Fruit fly (Drosophila melanogaster) whole organism, embryonic: ENCODE measurements around the gene HipHop.

Experiments used
- ATbp ChIP-seq: fragments of 200-800 bp; sonication (Bioruptor generic); optimal IDR thresholded peaks from 2 replicates; lab custom pipeline; 2017; ENCODE audit warnings: missing biosample characterization, mild to moderate bottlenecking, missing genetic modification characterization, missing genetic modification reagents
- Bgb ChIP-seq: fragments of 200-800 bp; sonication (Bioruptor generic); IDR thresholded peaks from 2 replicates; pipeline ENCODE4 v1.3.6; 2022; ENCODE audit warnings: missing biosample characterization, missing genetic modification characterization; ENCODE audit not compliant: partially characterized antibody
- CG10366 ChIP-seq: fragments of 200-800 bp; sonication (Bioruptor generic); IDR thresholded peaks from 2 replicates; pipeline ENCODE4 v1.3.6; 2022; ENCODE audit warnings: missing biosample characterization, missing genetic modification characterization
- CG10431 ChIP-seq: fragments of 200-800 bp; sonication (Bioruptor generic); optimal IDR thresholded peaks from 3 replicates; lab custom pipeline; 2018; ENCODE audit warnings: missing biosample characterization, mild to moderate bottlenecking, missing genetic modification characterization
- CG10959 ChIP-seq: fragments of 200-800 bp; sonication (Bioruptor generic); IDR thresholded peaks from 2 replicates; pipeline ENCODE4 v1.3.6; 2022; ENCODE audit warnings: missing biosample characterization, missing genetic modification characterization
- CG15269 ChIP-seq: fragments of 200-800 bp; sonication (Bioruptor generic); optimal IDR thresholded peaks from 2 replicates; lab custom pipeline; 2018; ENCODE audit warnings: missing biosample characterization, mild to moderate bottlenecking, missing genetic modification characterization, moderate library complexity
- CG1603 ChIP-seq: fragments of 200-800 bp; sonication (Bioruptor generic); optimal IDR thresholded peaks from 2 replicates; lab custom pipeline; 2019; ENCODE audit warnings: missing biosample characterization, mild to moderate bottlenecking, missing genetic modification characterization, moderate library complexity
- CG17186 ChIP-seq: fragments of 200-800 bp; sonication (Bioruptor generic); optimal IDR thresholded peaks from 3 replicates; lab custom pipeline; 2017; ENCODE audit warnings: missing biosample characterization, missing genetic modification reagents, missing genetic modification characterization
- CG17385 ChIP-seq: fragments of 200-800 bp; sonication (Bioruptor generic); optimal IDR thresholded peaks from 3 replicates; lab custom pipeline; 2018; ENCODE audit warnings: missing biosample characterization, mild to moderate bottlenecking, missing genetic modification characterization
- CG17568 ChIP-seq: fragments of 200-800 bp; sonication (Bioruptor generic); optimal IDR thresholded peaks from 2 replicates; lab custom pipeline; 2018; ENCODE audit warnings: missing biosample characterization, mild to moderate bottlenecking, missing genetic modification characterization, moderate library complexity
- CG1792 ChIP-seq: fragments of 200-800 bp; sonication (Bioruptor generic); optimal IDR thresholded peaks from 2 replicates; lab custom pipeline; 2016; ENCODE audit warnings: missing biosample characterization, missing genetic modification characterization
- CG31365 ChIP-seq: fragments of 200-800 bp; sonication (Bioruptor generic); optimal IDR thresholded peaks from 2 replicates; lab custom pipeline; 2018; ENCODE audit warnings: missing biosample characterization, mild to moderate bottlenecking, missing genetic modification characterization
- CG32772 ChIP-seq: fragments of 200-800 bp; sonication (Bioruptor generic); IDR thresholded peaks from 2 replicates; pipeline ENCODE4 v1.3.6; 2022; ENCODE audit warnings: missing biosample characterization, missing genetic modification characterization
- CG42726 ChIP-seq: fragments of 200-800 bp; sonication (Bioruptor generic); IDR thresholded peaks from 2 replicates; pipeline ENCODE4 v1.3.6; 2022; ENCODE audit warnings: missing biosample characterization, missing genetic modification characterization; ENCODE audit not compliant: partially characterized antibody
- CG4617 ChIP-seq: fragments of 200-800 bp; sonication (Bioruptor generic); optimal IDR thresholded peaks from 3 replicates; lab custom pipeline; 2016; ENCODE audit warnings: missing biosample characterization, missing genetic modification characterization, borderline replicate concordance
- CG4707 ChIP-seq: fragments of 200-800 bp; sonication (Bioruptor generic); optimal IDR thresholded peaks from 2 replicates; lab custom pipeline; 2018; ENCODE audit warnings: missing biosample characterization, mild to moderate bottlenecking, missing genetic modification characterization, moderate library complexity
- CG6175 ChIP-seq: fragments of 200-800 bp; sonication (Bioruptor generic); IDR thresholded peaks from 3 replicates; pipeline ENCODE4 v1.3.6; 2022; ENCODE audit warnings: missing biosample characterization, missing genetic modification characterization
- CG7357 ChIP-seq: fragments of 200-800 bp; sonication (Bioruptor generic); IDR thresholded peaks from 3 replicates; pipeline ENCODE4 v1.3.6; 2022; ENCODE audit warnings: missing biosample characterization, missing genetic modification characterization
- CG8290 ChIP-seq, 3 experiments: fragments of 200-800 bp; sonication (Bioruptor generic); optimal IDR thresholded peaks; 2 replicates each; lab custom pipeline; 2016 to 2019; ENCODE audit warnings: missing biosample characterization in 3 of 3, missing genetic modification characterization in 3 of 3, mild to moderate bottlenecking in 2 of 3, moderate library complexity in 1 of 3
- CG8924 ChIP-seq: fragments of 200-800 bp; optimal IDR thresholded peaks from 3 replicates; lab custom pipeline; 2019; ENCODE audit warnings: missing biosample characterization, mild to moderate bottlenecking, missing genetic modification characterization, moderate library complexity
- CG9817 ChIP-seq: fragments of 200-800 bp; sonication (Bioruptor generic); optimal IDR thresholded peaks from 2 replicates; lab custom pipeline; 2018; ENCODE audit warnings: missing biosample characterization, mild to moderate bottlenecking, missing genetic modification characterization, moderate library complexity
- CkIIα-i1 ChIP-seq: fragments of 200-800 bp; sonication (Bioruptor generic); IDR thresholded peaks from 2 replicates; pipeline ENCODE4 v1.3.6; 2022; ENCODE audit warnings: missing biosample characterization, missing genetic modification characterization
- CoRest ChIP-seq: fragments of 200-800 bp; sonication (Bioruptor generic); optimal IDR thresholded peaks from 3 replicates; lab custom pipeline; 2018; ENCODE audit warnings: missing biosample characterization, mild to moderate bottlenecking, missing genetic modification characterization, moderate library complexity
- Dfd ChIP-seq, 2 experiments: fragments of >200 bp; optimal IDR thresholded peaks; 2 replicates each; lab custom pipeline; 2017; ENCODE audit warnings: missing biosample characterization in 2 of 2, missing genetic modification characterization in 2 of 2
- Doc3 ChIP-seq: fragments of 200-800 bp; sonication (Bioruptor generic); IDR thresholded peaks from 3 replicates; pipeline ENCODE4 v1.3.6; 2022; ENCODE audit warnings: missing biosample characterization, missing genetic modification characterization; ENCODE audit not compliant: partially characterized antibody
- Hmx ChIP-seq: fragments of 200-800 bp; sonication (Bioruptor generic); optimal IDR thresholded peaks from 2 replicates; lab custom pipeline; 2016; ENCODE audit warnings: missing biosample characterization, missing genetic modification characterization
- Hr3 ChIP-seq: fragments of 200-800 bp; sonication (Bioruptor generic); optimal IDR thresholded peaks from 3 replicates; lab custom pipeline; 2016; ENCODE audit warnings: missing biosample characterization, missing genetic modification characterization
- Hr51 ChIP-seq, 2 experiments: fragments of 200-800 bp; sonication (Bioruptor generic); optimal IDR thresholded peaks; 2 replicates in 1 of 2; 3 replicates in 1 of 2; lab custom pipeline; 2016 to 2018; ENCODE audit warnings: missing biosample characterization in 2 of 2, missing genetic modification characterization in 2 of 2, mild to moderate bottlenecking in 1 of 2, moderate library complexity in 1 of 2
- Hr78 ChIP-seq, 2 experiments: fragments of 200-800 bp in 1 of 2; fragments of >200 bp in 1 of 2; sonication (Bioruptor generic) in 1 of 2; optimal IDR thresholded peaks; 2 replicates each; lab custom pipeline; 2017 to 2019; ENCODE audit warnings: missing biosample characterization in 2 of 2, missing genetic modification characterization in 2 of 2, mild to moderate bottlenecking in 1 of 2, moderate library complexity in 1 of 2
- NfI ChIP-seq: fragments of 200-800 bp; sonication (Bioruptor generic); optimal IDR thresholded peaks from 3 replicates; lab custom pipeline; 2018; ENCODE audit warnings: missing biosample characterization, mild to moderate bottlenecking, missing genetic modification characterization, moderate library complexity
- Sox100B ChIP-seq: fragments of 200-800 bp; sonication (Bioruptor generic); optimal IDR thresholded peaks from 3 replicates; lab custom pipeline; 2018; ENCODE audit warnings: missing biosample characterization, mild to moderate bottlenecking, missing genetic modification characterization
- Sox102F ChIP-seq: fragments of 200-800 bp; sonication (Bioruptor generic); optimal IDR thresholded peaks from 2 replicates; lab custom pipeline; 2018; ENCODE audit warnings: missing biosample characterization, mild to moderate bottlenecking, missing genetic modification characterization, moderate library complexity
- Sry-δ ChIP-seq: fragments of 200-800 bp; sonication (Bioruptor generic); optimal IDR thresholded peaks from 2 replicates; lab custom pipeline; 2016; ENCODE audit warnings: missing biosample characterization, missing genetic modification characterization
- Xrp1 ChIP-seq: fragments of 200-800 bp; sonication (Bioruptor generic); IDR thresholded peaks from 2 replicates; pipeline ENCODE4 v1.3.6; 2022; ENCODE audit warnings: missing biosample characterization, missing genetic modification characterization
- ase ChIP-seq: fragments of 200-800 bp; sonication (Bioruptor generic); IDR thresholded peaks from 3 replicates; pipeline ENCODE4 v1.3.6; 2022; ENCODE audit warnings: missing biosample characterization, missing genetic modification characterization
- bigmax ChIP-seq: fragments of 200-800 bp; sonication (Bioruptor generic); optimal IDR thresholded peaks from 2 replicates; lab custom pipeline; 2018; ENCODE audit warnings: missing biosample characterization, mild to moderate bottlenecking, missing genetic modification characterization
- chn ChIP-seq: fragments of 200-800 bp; sonication (Bioruptor generic); optimal IDR thresholded peaks from 2 replicates; lab custom pipeline; 2016; ENCODE audit warnings: missing biosample characterization, missing genetic modification characterization
- corto ChIP-seq: fragments of 200-800 bp; sonication (Bioruptor generic); optimal IDR thresholded peaks from 2 replicates; lab custom pipeline; 2016; ENCODE audit warnings: missing biosample characterization, mild to moderate bottlenecking, missing genetic modification characterization, moderate library complexity
- esg ChIP-seq: fragments of 200-800 bp; sonication (Bioruptor generic); conservative IDR thresholded peaks from 2 replicates; pipeline ENCODE4 v1.3.6; 2022; ENCODE audit warnings: missing biosample characterization, missing genetic modification characterization
- fd64A ChIP-seq: fragments of 200-800 bp; sonication (Bioruptor generic); optimal IDR thresholded peaks from 3 replicates; lab custom pipeline; 2018; ENCODE audit warnings: missing biosample characterization, mild to moderate bottlenecking, missing genetic modification characterization
- lab ChIP-seq: fragments of 200-800 bp; sonication (Bioruptor generic); optimal IDR thresholded peaks from 3 replicates; lab custom pipeline; 2017; ENCODE audit warnings: missing biosample characterization, missing genetic modification characterization, mild to moderate bottlenecking, moderate library complexity, missing genetic modification reagents
- mam ChIP-seq: fragments of 200-800 bp; sonication (Bioruptor generic); optimal IDR thresholded peaks from 3 replicates; lab custom pipeline; 2016; ENCODE audit warnings: missing biosample characterization, missing genetic modification characterization
- nerfin-2 ChIP-seq: fragments of 200-800 bp; sonication (Bioruptor generic); IDR thresholded peaks from 2 replicates; pipeline ENCODE4 v1.3.6; 2022; ENCODE audit warnings: missing biosample characterization, missing genetic modification characterization; ENCODE audit not compliant: partially characterized antibody
- nmo ChIP-seq: fragments of 200-800 bp; sonication (Bioruptor generic); optimal IDR thresholded peaks from 2 replicates; lab custom pipeline; 2018; ENCODE audit warnings: missing biosample characterization, mild to moderate bottlenecking, missing genetic modification characterization, moderate library complexity
- tna ChIP-seq: fragments of 200-800 bp; sonication (Bioruptor generic); IDR thresholded peaks from 2 replicates; pipeline ENCODE4 v1.3.6; 2022; ENCODE audit warnings: missing biosample characterization, missing genetic modification characterization; ENCODE audit not compliant: partially characterized antibody
- ttk ChIP-seq: fragments of 200-800 bp; sonication (Bioruptor generic); IDR thresholded peaks from 2 replicates; pipeline ENCODE4 v2.1.2; 2022; ENCODE audit warnings: missing biosample characterization, missing genetic modification characterization
- usp ChIP-seq: fragments of >200 bp; optimal IDR thresholded peaks from 2 replicates; lab custom pipeline; 2017; ENCODE audit warnings: missing biosample characterization, missing genetic modification characterization
- wdn ChIP-seq: fragments of 200-800 bp; sonication (Bioruptor generic); IDR thresholded peaks from 2 replicates; pipeline ENCODE4 v1.3.6; 2022; ENCODE audit warnings: missing biosample characterization, missing genetic modification characterization
- zfh2 ChIP-seq: fragments of 200-800 bp; sonication (Bioruptor generic); optimal IDR thresholded peaks from 2 replicates; lab custom pipeline; 2016; ENCODE audit warnings: missing biosample characterization, missing genetic modification characterization

Gene HipHop

dm6 chr3L:18848436-18848835, 27.5 kb downstream of the HipHop start (continued):
- TF ChIP-seq CG6175 (GFP tag; lab: Robert Waterston, UW) (no peak), Hmx (GFP tag; lab: Kevin White, UChicago) (no peak), zfh2 (GFP tag; lab: Kevin White, UChicago) (peak; percentile 62), corto (GFP tag; lab: Kevin White, UChicago) (no peak), CG42726 (GFP tag; lab: Robert Waterston, UW) (no peak; the same call in 1 of the 2 replicates), Hr78 (GFP tag; optimal IDR thresholded peaks at IDR 0.05; lab: Kevin White, UChicago) (no peak), CG10959 (no peak; the same call in 1 of the 2 replicates), fd64A (GFP tag; lab: Kevin White, UChicago) (no peak), CG4617 (peak; percentile 32), ttk (no peak; the same call in 1 of the 2 replicates), ase (GFP tag; lab: Robert Waterston, UW) (no peak), usp (GFP tag; lab: Kevin White, UChicago) (no peak), Hr51 (GFP tag; optimal IDR thresholded peaks at IDR 0.05; lab: Kevin White, UChicago) (peak in 1 of 2 experiments; percentile 77), CG1603 (tag; lab: Kevin White, UChicago) (peak; percentile 78), CG31365 (tag; lab: Kevin White, UChicago) (peak; percentile 21), CG17186 (GFP tag; lab: Kevin White, UChicago) (no peak), Doc3 (GFP tag; lab: Robert Waterston, UW) (no peak), CG9817 (tag; lab: Kevin White, UChicago) (no peak), CG32772 (GFP tag; lab: Robert Waterston, UW) (no peak), Sry-δ (GFP tag; lab: Kevin White, UChicago) (peak; percentile 38), CG10431 (peak; percentile 5), CkIIα-i1 (no peak), CG8290 (GFP tag; optimal IDR thresholded peaks at IDR 0.05; lab: Kevin White, UChicago) (peak; percentile 78), CG8290 (tag; optimal IDR thresholded peaks at IDR 0.05; lab: Kevin White, UChicago) (peak; percentile 20 to 71), bigmax (no peak), Bgb (GFP tag; lab: Robert Waterston, UW) (peak; percentile 81), Dfd (GFP tag; optimal IDR thresholded peaks at IDR 0.05; lab: Kevin White, UChicago) (no peak), NfI (GFP tag; lab: Kevin White, UChicago) (no peak), Xrp1 (peak; percentile 85), CG17568 (GFP tag; lab: Kevin White, UChicago) (peak; percentile 65), wdn (GFP tag; lab: Robert Waterston, UW) (no peak), CG15269 (tag; lab: Kevin White, UChicago) (no peak), Sox102F (no peak), nmo (GFP tag; lab: Kevin White, UChicago) (no peak), esg (GFP tag; lab: Robert Waterston, UW) (no peak), mam (GFP tag; lab: Kevin White, UChicago) (peak; percentile 63), Hr3 (GFP tag; lab: Kevin White, UChicago) (peak; percentile 57), CG17385 (peak; percentile 47), CoRest (peak; percentile 56), CG4707 (GFP tag; lab: Kevin White, UChicago) (peak; percentile 66), tna (GFP tag; lab: Robert Waterston, UW) (no peak), lab (no peak), CG7357 (GFP tag; lab: Robert Waterston, UW) (no peak), CG10366 (GFP tag; lab: Robert Waterston, UW) (no peak; the same call in 1 of the 2 replicates), Sox100B (GFP tag; lab: Kevin White, UChicago) (peak; percentile 0), CG1792 (peak; percentile 41), ATbp (no peak), nerfin-2 (GFP tag; lab: Robert Waterston, UW) (no peak), CG8924 (peak; percentile 27), chn (GFP tag; lab: Kevin White, UChicago) (peak; percentile 76)
